Fruit fly (Drosophila melanogaster): ENCODE measurements around the gene CG16772.

The CG16772 gene

DNA sequence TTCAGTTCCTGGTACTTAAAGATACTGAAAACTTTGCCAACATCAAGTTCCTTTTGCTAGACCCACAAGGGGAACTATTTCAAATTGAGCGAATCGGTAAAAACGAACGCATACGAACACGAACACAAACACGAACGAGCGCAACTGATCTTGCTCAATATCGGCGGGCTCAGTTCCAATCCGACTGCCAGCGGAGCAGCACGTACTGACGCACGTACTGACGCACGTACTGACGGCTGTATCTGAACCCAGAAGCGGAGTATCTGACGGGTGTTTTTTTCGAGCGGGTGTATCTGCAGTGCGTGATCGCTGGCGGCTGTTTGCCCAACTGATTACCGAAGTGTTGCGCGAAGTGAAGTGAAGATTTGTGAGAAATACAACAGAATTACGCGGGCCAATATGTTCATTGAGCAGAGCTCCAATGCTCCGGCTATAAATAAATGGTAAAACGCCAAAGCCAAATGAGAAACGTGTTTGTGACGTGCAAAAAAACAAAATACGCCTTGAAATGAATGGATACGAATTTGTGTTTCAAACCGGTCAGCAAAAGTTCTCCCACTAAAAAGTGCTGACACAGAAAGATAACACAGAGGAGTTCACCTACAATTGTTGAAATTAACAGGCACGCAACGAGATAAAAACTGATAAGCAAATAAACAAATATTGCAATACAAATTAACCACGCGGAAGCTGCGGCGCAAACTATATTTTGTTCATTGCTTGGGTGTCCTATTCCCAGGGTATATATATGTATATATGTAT is 27.2 kb upstream of the CG16772 start (continued):
- no peak for TF ChIP-seq Smox (GFP tag; optimal IDR thresholded peaks at IDR 0.05)
- TF ChIP-seq CG3032 (tag; optimal IDR thresholded peaks at IDR 0.05) = peak; percentile 88
- TF ChIP-seq CG6276 (GFP tag; optimal IDR thresholded peaks at IDR 0.05) = no peak
- TF ChIP-seq CG6854 (GFP tag; optimal IDR thresholded peaks at IDR 0.05) = peak; percentile 64
- no peak for TF ChIP-seq CG32006 (GFP tag; optimal IDR thresholded peaks at IDR 0.05)
- peak; percentile 3 for TF ChIP-seq Sox14 (GFP tag; optimal IDR thresholded peaks at IDR 0.05)
- TF ChIP-seq Eip75B (GFP tag; optimal IDR thresholded peaks at IDR 0.05) = no peak
- peak; percentile 66; the same call in 2 of the 3 replicates for TF ChIP-seq CG6163 (GFP tag; IDR thresholded peaks at IDR 0.05)
- no peak for TF ChIP-seq Sox15 (GFP tag; optimal IDR thresholded peaks at IDR 0.05)

DNA sequence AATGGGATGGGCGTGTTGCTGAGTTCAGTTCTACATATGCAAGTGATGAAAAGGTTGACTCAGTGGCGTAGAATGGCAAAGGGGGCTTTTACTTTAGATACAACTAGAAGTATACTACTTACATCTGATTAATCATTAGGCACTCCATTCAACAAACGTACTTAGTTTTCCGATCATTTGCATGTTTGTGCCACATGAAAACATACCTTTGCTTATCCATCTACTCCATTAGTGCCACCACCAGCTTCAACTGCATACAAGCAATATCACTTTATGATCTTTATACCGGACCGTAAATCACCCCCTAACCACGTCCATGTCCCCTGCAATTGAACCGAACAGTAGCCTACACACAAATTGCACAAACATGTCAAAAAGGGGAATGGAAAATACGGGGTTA is 26.3 kb upstream of the CG16772 start:
- TF ChIP-seq Gug (GFP tag; IDR thresholded peaks at IDR 0.05) (peak; percentile 65), Sox102F (GFP tag; optimal IDR thresholded peaks at IDR 0.05) (peak; percentile 19), lz (GFP tag; optimal IDR thresholded peaks at IDR 0.05) (peak; percentile 27), Sox15 (GFP tag; optimal IDR thresholded peaks at IDR 0.05) (peak; percentile 7), achi (GFP tag; optimal IDR thresholded peaks at IDR 0.05) (peak; percentile 29), Met (GFP tag; optimal IDR thresholded peaks at IDR 0.05) (peak; percentile 18), CG8119 (GFP tag; IDR thresholded peaks at IDR 0.05) (peak; percentile 66; the same call in 2 of the 3 replicates), Ets96B (tag; optimal IDR thresholded peaks at IDR 0.05) (peak; percentile 55), Eip78C (GFP tag) (peak; percentile 52), acj6 (GFP tag; optimal IDR thresholded peaks at IDR 0.05) (peak; percentile 36), CG6808 (GFP tag; optimal IDR thresholded peaks at IDR 0.05) (peak; percentile 61), Sox14 (GFP tag; optimal IDR thresholded peaks at IDR 0.05) (peak; percentile 26), net (GFP tag; optimal IDR thresholded peaks at IDR 0.05) (peak; percentile 23), CG15336 (GFP tag; IDR thresholded peaks at IDR 0.05) (peak; percentile 47; the same call in 1 of the 2 replicates), esn (GFP tag; optimal IDR thresholded peaks at IDR 0.05) (peak; percentile 35), CG6163 (GFP tag; IDR thresholded peaks at IDR 0.05) (peak; percentile 29; the same call in 1 of the 3 replicates), OdsH (GFP tag; optimal IDR thresholded peaks at IDR 0.05) (peak; percentile 43), pdm3 (GFP tag; optimal IDR thresholded peaks at IDR 0.05) (peak; percentile 39), CG11762 (GFP tag; optimal IDR thresholded peaks at IDR 0.05; ENCODE audit: insufficient read depth) (peak; percentile 21), CG3032 (tag; optimal IDR thresholded peaks at IDR 0.05) (peak; percentile 59), CG7368 (GFP tag; optimal IDR thresholded peaks at IDR 0.05) (peak; percentile 31), CG10631 (GFP tag; optimal IDR thresholded peaks at IDR 0.05) (peak; percentile 24), CG8319 (GFP tag; optimal IDR thresholded peaks at IDR 0.05) (peak; percentile 16), CG31627 (GFP tag; optimal IDR thresholded peaks at IDR 0.05) (peak; percentile 50), eg (GFP tag; IDR thresholded peaks at IDR 0.05) (peak; percentile 61), CG6276 (GFP tag; optimal IDR thresholded peaks at IDR 0.05) (peak; percentile 31), salr (GFP tag; optimal IDR thresholded peaks at IDR 0.05) (peak in 1 of 2 experiments; percentile 0), CG1621 (tag; optimal IDR thresholded peaks at IDR 0.05) (peak; percentile 29), CG10669 (GFP tag; optimal IDR thresholded peaks at IDR 0.05) (peak; percentile 49), Lpt (GFP tag; optimal IDR thresholded peaks at IDR 0.05) (peak; percentile 27), fd59A (GFP tag; optimal IDR thresholded peaks at IDR 0.05) (peak; percentile 31), Eip75B (GFP tag; optimal IDR thresholded peaks at IDR 0.05) (peak; percentile 38), CG34406 (GFP tag; optimal IDR thresholded peaks at IDR 0.05) (peak; percentile 10), spab (GFP tag; optimal IDR thresholded peaks at IDR 0.05) (peak; percentile 43), Hr39 (GFP tag; optimal IDR thresholded peaks at IDR 0.05) (peak; percentile 32), CG32006 (GFP tag; optimal IDR thresholded peaks at IDR 0.05) (peak; percentile 61)
